Worm (Caenorhabditis elegans): ENCODE data around the gene F36D4.6.
A peak's percentile ranks its signal among the peaks of the same experiment; 100 is the strongest.

F36D4.6 gene

ce11 chrV:9439315-9440002 is 12.5 kb upstream of the F36D4.6 start, which contains the start of gene Y54B9A.1:
Y54B9A.1 (minus strand) TSS chrV:9439549.
- TF ChIP-seq ceh-91 (GFP tag; IDR thresholded peaks at IDR 0.05) (0 out of 2 replicates have a peak, but pooled peaks have one; percentile 8), D2030.7 (GFP tag; IDR thresholded peaks at IDR 0.05) (0 out of 2 replicates have a peak, but pooled peaks have one; percentile 49), F39B2.1 (GFP tag; IDR thresholded peaks at IDR 0.05) (peak; percentile 73; the same call in 1 of the 2 replicates), ceh-40 (GFP tag; IDR thresholded peaks at IDR 0.05) (peak; percentile 63; the same call in 1 of the 2 replicates), rcor-1 (GFP tag; IDR thresholded peaks at IDR 0.05) (peak; percentile 79), nhr-120 (GFP tag; IDR thresholded peaks at IDR 0.05) (0 out of 2 replicates have a peak, but pooled peaks have one; percentile 8), Y53G8AR.9 (GFP tag; conservative IDR thresholded peaks at IDR 0.05) (peak; percentile 74), pbrm-1 (GFP tag; IDR thresholded peaks at IDR 0.05) (peak; percentile 65; the same call in 1 of the 2 replicates), madf-3 (GFP tag; IDR thresholded peaks at IDR 0.05) (peak; percentile 91), F33H1.4 (GFP tag; IDR thresholded peaks at IDR 0.05) (peak; percentile 70), attf-6 (GFP tag; IDR thresholded peaks at IDR 0.05) (peak; percentile 93), hsf-1 (GFP tag; IDR thresholded peaks at IDR 0.05) (peak; percentile 94), C17E4.6 (GFP tag; IDR thresholded peaks at IDR 0.05) (peak; percentile 44; the same call in 1 of the 2 replicates), bed-2 (GFP tag; IDR thresholded peaks at IDR 0.05) (0 out of 2 replicates have a peak, but pooled peaks have one; percentile 34), dox-1 (GFP tag; IDR thresholded peaks at IDR 0.05) (peak; percentile 86; the same call in 1 of the 2 replicates), hmg-20 (GFP tag; IDR thresholded peaks at IDR 0.05) (peak; percentile 39; the same call in 1 of the 2 replicates), ekl-4 (GFP tag; IDR thresholded peaks at IDR 0.05) (peak; percentile 84), ceh-58 (GFP tag; IDR thresholded peaks at IDR 0.05) (0 out of 2 replicates have a peak, but pooled peaks have one; percentile 79), madf-6 (GFP tag; IDR thresholded peaks at IDR 0.05) (peak; percentile 91), egrh-3 (GFP tag; IDR thresholded peaks at IDR 0.05) (peak; percentile 19; the same call in 1 of the 2 replicates), lin-26 (GFP tag; IDR thresholded peaks at IDR 0.05) (peak; percentile 79; the same call in 1 of the 2 replicates)

DNA sequence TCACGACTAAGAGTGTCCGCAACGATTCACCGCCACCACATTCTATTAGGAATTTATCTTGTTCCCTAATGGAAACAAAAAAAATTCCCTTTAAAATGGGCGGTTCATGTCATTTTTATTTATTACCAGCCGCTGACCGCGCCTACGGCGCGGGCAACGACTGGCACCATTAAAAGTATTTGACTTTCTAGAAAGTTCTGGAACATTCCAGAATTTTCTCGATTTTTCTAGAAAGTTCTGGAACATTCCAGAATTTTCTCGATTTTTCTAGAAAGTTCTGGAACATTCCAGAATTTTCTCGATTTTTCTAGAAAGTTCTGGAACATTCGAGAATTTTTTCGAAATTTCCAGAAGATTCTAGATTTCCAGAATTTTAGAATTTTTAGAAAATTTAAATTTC is 11.7 kb upstream of the F36D4.6 start:
- peak; percentile 92 for TF ChIP-seq hsf-1 (GFP tag; IDR thresholded peaks at IDR 0.05)

- TF ChIP-seq cebp-1 (GFP tag; IDR thresholded peaks at IDR 0.05): no peak
- TF ChIP-seq cebp-1 (tag; optimal IDR thresholded peaks at IDR 0.05): peak; percentile 20
- TF ChIP-seq hrde-1 (tag; optimal IDR thresholded peaks at IDR 0.05; ENCODE audit: borderline replicate concordance): no peak
- no peak for TF ChIP-seq F37B4.10 (GFP tag; IDR thresholded peaks at IDR 0.05)
- TF ChIP-seq hlh-26 (GFP tag; conservative IDR thresholded peaks at IDR 0.05): no peak
- no peak for TF ChIP-seq madf-8 (GFP tag; conservative IDR thresholded peaks at IDR 0.05)
Measured at ce11 chrV:9425593-9425992, 1.4 kb downstream of the F36D4.6 start, which contains the start of gene F36D4.5. F36D4.5 (minus strand) TSS chrV:9425817.

ce11 chrV:9424514-9424913 is 2.5 kb downstream of the F36D4.6 start:
- TF ChIP-seq dpff-1 (tag; optimal IDR thresholded peaks at IDR 0.05) (no peak), bed-2 (GFP tag; IDR thresholded peaks at IDR 0.05) (no peak), F23B12.7 (tag; optimal IDR thresholded peaks at IDR 0.05; ENCODE audit: insufficient read depth) (no peak), ceh-100 (GFP tag; IDR thresholded peaks at IDR 0.05) (no peak), atf-7 (tag; optimal IDR thresholded peaks at IDR 0.05) (peak; percentile 5), F37B4.10 (GFP tag; IDR thresholded peaks at IDR 0.05) (no peak), gei-17 (GFP tag; optimal IDR thresholded peaks at IDR 0.05) (no peak), ztf-6 (GFP tag; IDR thresholded peaks at IDR 0.05) (no peak), egl-44 (GFP tag; IDR thresholded peaks at IDR 0.05) (no peak), egrh-3 (GFP tag; IDR thresholded peaks at IDR 0.05) (no peak), chd-7 (tag; optimal IDR thresholded peaks at IDR 0.05) (peak; percentile 2), unc-62 (GFP tag; optimal IDR thresholded peaks at IDR 0.05) (no peak), bed-1 (GFP tag; IDR thresholded peaks at IDR 0.05) (no peak), mcd-1 (GFP tag; IDR thresholded peaks at IDR 0.05) (no peak), nhr-80 (tag; optimal IDR thresholded peaks at IDR 0.05) (peak; percentile 89), ZK185.1 (tag; optimal IDR thresholded peaks at IDR 0.05; ENCODE audit: poor library complexity, severe bottlenecking) (peak; percentile 5), F22D6.2 (tag; optimal IDR thresholded peaks at IDR 0.05) (no peak), akir-1 (GFP tag; optimal IDR thresholded peaks at IDR 0.05) (no peak), K12H6.12 (tag; optimal IDR thresholded peaks at IDR 0.05) (peak; percentile 36)
